Worm (Caenorhabditis elegans): ENCODE results near the gene Y41C4A.32.

Gene Y41C4A.32

ce11 chrIII:11731491-11731890 is 10.0 kb downstream of the Y41C4A.32 start:
- TF ChIP-seq pes-1 (GFP tag; IDR thresholded peaks at IDR 0.05) (no peak), ama-1 (optimal IDR thresholded peaks at IDR 0.05) (no peak), scrt-1 (GFP tag; IDR thresholded peaks at IDR 0.05) (no peak), hmg-4 (GFP tag; optimal IDR thresholded peaks at IDR 0.05) (no peak), ets-7 (tag; optimal IDR thresholded peaks at IDR 0.05) (no peak), tra-4 (tag; optimal IDR thresholded peaks at IDR 0.05) (no peak), tbx-11 (GFP tag; IDR thresholded peaks at IDR 0.05) (no peak), B0310.2 (tag; optimal IDR thresholded peaks at IDR 0.05) (no peak), ceh-13 (GFP tag; optimal IDR thresholded peaks at IDR 0.05) (no peak), hnd-1 (tag; optimal IDR thresholded peaks at IDR 0.05) (no peak), ceh-36 (tag; optimal IDR thresholded peaks at IDR 0.05) (no peak)

- TF ChIP-seq hnd-1 (tag; optimal IDR thresholded peaks at IDR 0.05), result no peak
- no peak for TF ChIP-seq sea-1 (GFP tag; conservative IDR thresholded peaks at IDR 0.05)
- no peak for TF ChIP-seq ceh-36 (tag; optimal IDR thresholded peaks at IDR 0.05)
- no peak for TF ChIP-seq aly-1 (tag; optimal IDR thresholded peaks at IDR 0.05)
- TF ChIP-seq scrt-1 (GFP tag; IDR thresholded peaks at IDR 0.05), result no peak
- TF ChIP-seq flt-1 (GFP tag; IDR thresholded peaks at IDR 0.05), result no peak
- no peak for TF ChIP-seq tra-4 (tag; optimal IDR thresholded peaks at IDR 0.05)
- no peak for TF ChIP-seq ceh-13 (GFP tag; optimal IDR thresholded peaks at IDR 0.05)
- TF ChIP-seq hmg-4 (GFP tag; optimal IDR thresholded peaks at IDR 0.05), result no peak
- no peak for TF ChIP-seq B0310.2 (tag; optimal IDR thresholded peaks at IDR 0.05)
- TF ChIP-seq ets-7 (tag; optimal IDR thresholded peaks at IDR 0.05), result no peak
- TF ChIP-seq pes-1 (GFP tag; IDR thresholded peaks at IDR 0.05), result no peak
- no peak for TF ChIP-seq hmbx-1 (tag; optimal IDR thresholded peaks at IDR 0.05)
- TF ChIP-seq ama-1 (optimal IDR thresholded peaks at IDR 0.05), result no peak
- no peak for TF ChIP-seq tbx-11 (GFP tag; IDR thresholded peaks at IDR 0.05)
- TF ChIP-seq F13C5.2 (tag; optimal IDR thresholded peaks at IDR 0.05), result no peak
Observed at ce11 chrIII:11732056-11732455, 10.6 kb downstream of the Y41C4A.32 start, which contains the start of gene Y41C4A.21. Gene Y41C4A.21, plus strand, starts transcription at chrIII:11732356.

ce11 chrIII:11732943-11733342 is 11.4 kb downstream of the Y41C4A.32 start:
- TF ChIP-seq tbx-37 (GFP tag; conservative IDR thresholded peaks at IDR 0.05), result no peak
- TF ChIP-seq B0310.2 (tag; optimal IDR thresholded peaks at IDR 0.05), result no peak
- no peak for TF ChIP-seq hmg-4 (GFP tag; optimal IDR thresholded peaks at IDR 0.05)
- TF ChIP-seq flt-1 (GFP tag; IDR thresholded peaks at IDR 0.05), result no peak
- no peak for TF ChIP-seq ets-7 (tag; optimal IDR thresholded peaks at IDR 0.05)
- no peak for TF ChIP-seq aly-1 (tag; optimal IDR thresholded peaks at IDR 0.05)
- no peak for TF ChIP-seq hnd-1 (tag; optimal IDR thresholded peaks at IDR 0.05)
- TF ChIP-seq scrt-1 (GFP tag; IDR thresholded peaks at IDR 0.05), result no peak
- TF ChIP-seq pes-1 (GFP tag; IDR thresholded peaks at IDR 0.05), result no peak

ce11 chrIII:11737527-11737926 is 16.0 kb downstream of the Y41C4A.32 start, which contains the start of gene sup-1:
Gene sup-1, minus strand, starts transcription at chrIII:11737627.
- no peak for TF ChIP-seq ceh-36 (tag; optimal IDR thresholded peaks at IDR 0.05)
- TF ChIP-seq pes-1 (GFP tag; IDR thresholded peaks at IDR 0.05), result no peak
- TF ChIP-seq hmg-4 (GFP tag; optimal IDR thresholded peaks at IDR 0.05), result no peak
- no peak for TF ChIP-seq sea-1 (GFP tag; conservative IDR thresholded peaks at IDR 0.05)
- TF ChIP-seq hmbx-1 (tag; optimal IDR thresholded peaks at IDR 0.05), result no peak
- no peak for TF ChIP-seq scrt-1 (GFP tag; IDR thresholded peaks at IDR 0.05)
- no peak for TF ChIP-seq hnd-1 (tag; optimal IDR thresholded peaks at IDR 0.05)
- TF ChIP-seq flt-1 (GFP tag; IDR thresholded peaks at IDR 0.05), result no peak
- TF ChIP-seq ama-1 (optimal IDR thresholded peaks at IDR 0.05), result no peak
- TF ChIP-seq aly-1 (tag; optimal IDR thresholded peaks at IDR 0.05), result no peak
- no peak for TF ChIP-seq B0310.2 (tag; optimal IDR thresholded peaks at IDR 0.05)
- no peak for TF ChIP-seq ets-7 (tag; optimal IDR thresholded peaks at IDR 0.05)
- TF ChIP-seq tbx-37 (GFP tag; conservative IDR thresholded peaks at IDR 0.05), result no peak
- no peak for TF ChIP-seq tbx-11 (GFP tag; IDR thresholded peaks at IDR 0.05)
- TF ChIP-seq tra-4 (tag; optimal IDR thresholded peaks at IDR 0.05), result no peak

ce11 chrIII:11738482-11738881 is 17.0 kb downstream of the Y41C4A.32 start:
- no peak for TF ChIP-seq hmg-4 (GFP tag; optimal IDR thresholded peaks at IDR 0.05)

ce11 chrIII:11740868-11741267 is 19.4 kb downstream of the Y41C4A.32 start:
- TF ChIP-seq scrt-1 (GFP tag; IDR thresholded peaks at IDR 0.05) (no peak), F13C5.2 (tag; optimal IDR thresholded peaks at IDR 0.05) (no peak), flt-1 (GFP tag; IDR thresholded peaks at IDR 0.05) (no peak), ceh-36 (tag; optimal IDR thresholded peaks at IDR 0.05) (no peak), tbx-11 (GFP tag; IDR thresholded peaks at IDR 0.05) (no peak), tra-4 (tag; optimal IDR thresholded peaks at IDR 0.05) (no peak)

- TF ChIP-seq scrt-1 (GFP tag; IDR thresholded peaks at IDR 0.05), result no peak
- TF ChIP-seq tbx-37 (GFP tag; conservative IDR thresholded peaks at IDR 0.05), result no peak
- TF ChIP-seq flt-1 (GFP tag; IDR thresholded peaks at IDR 0.05), result no peak
- TF ChIP-seq ceh-36 (tag; optimal IDR thresholded peaks at IDR 0.05), result no peak
- no peak for TF ChIP-seq tra-4 (tag; optimal IDR thresholded peaks at IDR 0.05)
- TF ChIP-seq aly-1 (tag; optimal IDR thresholded peaks at IDR 0.05), result no peak
- TF ChIP-seq F13C5.2 (tag; optimal IDR thresholded peaks at IDR 0.05), result no peak
- TF ChIP-seq ceh-13 (GFP tag; optimal IDR thresholded peaks at IDR 0.05), result no peak
- TF ChIP-seq hmg-4 (GFP tag; optimal IDR thresholded peaks at IDR 0.05), result no peak
- TF ChIP-seq hmbx-1 (tag; optimal IDR thresholded peaks at IDR 0.05), result no peak
- no peak for TF ChIP-seq tbx-11 (GFP tag; IDR thresholded peaks at IDR 0.05)
- TF ChIP-seq hnd-1 (tag; optimal IDR thresholded peaks at IDR 0.05), result no peak
- TF ChIP-seq pes-1 (GFP tag; IDR thresholded peaks at IDR 0.05), result no peak
- TF ChIP-seq ama-1 (optimal IDR thresholded peaks at IDR 0.05), result no peak
Observed at ce11 chrIII:11742191-11742590, 20.7 kb downstream of the Y41C4A.32 start.

ce11 chrIII:11746718-11747117 is 25.2 kb downstream of the Y41C4A.32 start, which contains the start of gene mrt-2:
Gene mrt-2, plus strand, starts transcription at chrIII:11746766.
- TF ChIP-seq tbx-37 (GFP tag; conservative IDR thresholded peaks at IDR 0.05) (peak; percentile 86), sea-1 (GFP tag; conservative IDR thresholded peaks at IDR 0.05) (no peak), hnd-1 (tag; optimal IDR thresholded peaks at IDR 0.05) (peak; percentile 1), F13C5.2 (tag; optimal IDR thresholded peaks at IDR 0.05) (no peak), pes-1 (GFP tag; IDR thresholded peaks at IDR 0.05) (peak; percentile 59; the same call in 1 of the 2 replicates), scrt-1 (GFP tag; IDR thresholded peaks at IDR 0.05) (no peak), ceh-36 (tag; optimal IDR thresholded peaks at IDR 0.05) (no peak)
